Worm (Caenorhabditis elegans) whole organism, L3 larva: ENCODE measurements around the gene aptf-3.

ENCODE experiments used
- ZK546.5 ChIP-seq: sonication (generic microtip); optimal IDR thresholded peaks from 2 replicates; lab custom pipeline; 2017; ENCODE audit warnings: missing biosample characterization, missing genetic modification characterization
- ama-1 ChIP-seq: fragments of 150-350 bp; optimal IDR thresholded peaks from 2 replicates; lab custom pipeline; 2018
- ceh-16 ChIP-seq: sonication (generic microtip); optimal IDR thresholded peaks from 2 replicates; lab custom pipeline; 2017; ENCODE audit warnings: missing biosample characterization, missing genetic modification characterization
- daf-12 ChIP-seq: fragments of 150-350 bp; optimal IDR thresholded peaks from 2 replicates; lab custom pipeline; 2014; ENCODE audit warnings: missing biosample characterization, missing genetic modification reagents, missing genetic modification characterization
- egl-27 ChIP-seq: sonication (generic microtip); optimal IDR thresholded peaks from 4 replicates; lab custom pipeline; 2017; ENCODE audit warnings: missing biosample characterization, missing genetic modification reagents, missing genetic modification characterization
- elt-2 ChIP-seq: sonication (generic microtip); optimal IDR thresholded peaks from 2 replicates; lab custom pipeline; 2016; ENCODE audit warnings: missing genetic modification reagents, mild to moderate bottlenecking, missing genetic modification characterization, missing compliant biosample characterization
- lin-39 ChIP-seq: fragments of 150-350 bp; optimal IDR thresholded peaks from 2 replicates; lab custom pipeline; 2018; ENCODE audit warnings: missing biosample characterization, missing genetic modification reagents, missing genetic modification characterization
- nhr-77 ChIP-seq: fragments of 150-350 bp; optimal IDR thresholded peaks from 2 replicates; lab custom pipeline; 2014; ENCODE audit warnings: missing biosample characterization, missing genetic modification characterization
- pha-4 ChIP-seq: fragments of 150-350 bp; optimal IDR thresholded peaks from 2 replicates; lab custom pipeline; 2014; ENCODE audit warnings: missing biosample characterization, missing genetic modification reagents, missing genetic modification characterization
- snpc-4 ChIP-seq: fragments of 150-350 bp; optimal IDR thresholded peaks from 2 replicates; lab custom pipeline; 2014; ENCODE audit warnings: missing biosample characterization, missing genetic modification characterization

DNA sequence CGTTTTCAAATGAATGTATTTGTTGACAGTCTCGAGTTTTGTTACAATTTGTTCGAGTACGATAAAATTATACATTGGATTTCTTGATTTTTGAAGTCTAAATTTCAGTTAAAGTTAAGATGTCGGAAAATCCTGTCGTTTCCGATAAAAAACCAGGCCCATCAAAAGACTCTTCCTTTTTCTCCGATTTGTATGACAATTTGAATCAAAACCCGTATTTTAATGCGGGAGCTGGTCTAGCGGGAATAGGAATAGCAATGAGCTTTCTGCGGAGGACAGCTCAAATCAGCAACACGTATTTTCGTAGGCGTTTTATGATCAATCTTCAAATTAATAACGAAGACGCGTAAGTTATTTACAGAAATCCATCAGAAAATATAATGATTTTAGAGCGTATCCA lies 23.0 kb upstream of the aptf-3 start, which contains the start of gene bcs-1:
- TF ChIP-seq daf-12 (no peak), pha-4 (tag; lab: Kevin White, UChicago) (no peak), lin-39 (tag; lab: Kevin White, UChicago) (no peak), ama-1 (lab: Kevin White, UChicago) (no peak), elt-2 (tag; lab: Kevin White, UChicago) (no peak), snpc-4 (no peak), nhr-77 (tag; lab: Kevin White, UChicago) (no peak), ZK546.5 (tag; lab: Kevin White, UChicago) (no peak), ceh-16 (no peak), egl-27 (no peak)
